Worm (Caenorhabditis elegans) whole organism, young adult: Measurements from ENCODE around the gene bath-29.
A peak's percentile ranks its signal among the peaks of the same experiment; 100 is the strongest.

Experiments used
- B0035.1 ChIP-seq: sonication (generic microtip); optimal IDR thresholded peaks from 2 replicates; lab custom pipeline; 2016; ENCODE audit warnings: missing genetic modification characterization, mild to moderate bottlenecking, missing compliant biosample characterization, missing genotype, missing genetic modification reagents
- B0336.3 ChIP-seq: fragments of 200-800 bp; sonication (Bioruptor generic); IDR thresholded peaks from 2 replicates; pipeline ENCODE4 v1.3.6; 2022; ENCODE audit warnings: missing genetic modification characterization, missing compliant biosample characterization
- C06A6.2 ChIP-seq: fragments of 200-800 bp; sonication (Bioruptor generic); conservative IDR thresholded peaks from 2 replicates; pipeline ENCODE4 v1.3.6; 2022; ENCODE audit warnings: missing genetic modification characterization, missing compliant biosample characterization
- C17E4.6 ChIP-seq: fragments of 200-800 bp; sonication (Bioruptor generic); IDR thresholded peaks from 2 replicates; pipeline ENCODE4 v1.3.6; 2022; ENCODE audit warnings: missing genetic modification reagents, missing genetic modification characterization, missing compliant biosample characterization
- D2030.7 ChIP-seq: fragments of 200-800 bp; sonication (Bioruptor generic); IDR thresholded peaks from 2 replicates; pipeline ENCODE4 v1.3.6; 2022; ENCODE audit warnings: missing genetic modification reagents, missing genetic modification characterization, missing compliant biosample characterization
- F10E7.11 ChIP-seq: sonication (generic microtip); optimal IDR thresholded peaks from 2 replicates; lab custom pipeline; 2017; ENCODE audit warnings: mild to moderate bottlenecking, missing genetic modification characterization, moderate library complexity, missing compliant biosample characterization
- F52B5.7 ChIP-seq: sonication (generic microtip); optimal IDR thresholded peaks from 2 replicates; lab custom pipeline; 2016; ENCODE audit warnings: mild to moderate bottlenecking, missing genetic modification characterization, missing compliant biosample characterization
- F57A8.1 ChIP-seq: fragments of 200-800 bp; sonication (Bioruptor generic); optimal IDR thresholded peaks from 2 replicates; lab custom pipeline; 2018; ENCODE audit warnings: mild to moderate bottlenecking, missing genetic modification characterization, moderate library complexity, missing compliant biosample characterization
- F57C9.4 ChIP-seq: sonication (generic microtip); optimal IDR thresholded peaks from 2 replicates; lab custom pipeline; 2017; ENCODE audit warnings: mild to moderate bottlenecking, missing genetic modification characterization, missing compliant biosample characterization
- K12H6.12 ChIP-seq: fragments of 200-800 bp; sonication (Bioruptor generic); optimal IDR thresholded peaks from 2 replicates; lab custom pipeline; 2018; ENCODE audit warnings: mild to moderate bottlenecking, missing genetic modification characterization, missing compliant biosample characterization
- T26A5.8 ChIP-seq: sonication (generic microtip); optimal IDR thresholded peaks from 2 replicates; lab custom pipeline; 2016; ENCODE audit warnings: missing genetic modification characterization, missing compliant biosample characterization
- Y53F4B.3 ChIP-seq: fragments of 200-800 bp; sonication (Bioruptor generic); IDR thresholded peaks from 2 replicates; pipeline ENCODE4 v1.3.6; 2022; ENCODE audit warnings: missing genetic modification reagents, missing genetic modification characterization, missing compliant biosample characterization
- Y53G8AR.9 ChIP-seq: fragments of 200-800 bp; sonication (Bioruptor generic); conservative IDR thresholded peaks from 2 replicates; pipeline ENCODE4 v1.3.6; 2022; ENCODE audit warnings: missing genetic modification reagents, missing genetic modification characterization, missing compliant biosample characterization
- Y56A3A.18 ChIP-seq: fragments of 200-800 bp; sonication (Bioruptor generic); IDR thresholded peaks from 2 replicates; pipeline ENCODE4 v1.3.6; 2022; ENCODE audit warnings: missing genetic modification reagents, missing genetic modification characterization, missing compliant biosample characterization
- Y95B8A.8 ChIP-seq: fragments of 200-800 bp; sonication (Bioruptor generic); IDR thresholded peaks from 2 replicates; pipeline ENCODE4 v1.3.6; 2022; ENCODE audit warnings: missing genetic modification reagents, missing genetic modification characterization, missing compliant biosample characterization
- ZK185.1 ChIP-seq: sonication (generic microtip); optimal IDR thresholded peaks from 2 replicates; lab custom pipeline; 2016; ENCODE audit warnings: mild to moderate bottlenecking, missing genetic modification characterization, missing compliant biosample characterization; ENCODE audit not compliant: poor library complexity, severe bottlenecking
- akir-1 ChIP-seq: fragments of 200-800 bp; sonication (Bioruptor generic); optimal IDR thresholded peaks from 2 replicates; lab custom pipeline; 2018; ENCODE audit warnings: mild to moderate bottlenecking, missing genetic modification characterization, moderate library complexity, missing compliant biosample characterization
- atf-7 ChIP-seq: sonication (generic microtip); optimal IDR thresholded peaks from 2 replicates; lab custom pipeline; 2017; ENCODE audit warnings: mild to moderate bottlenecking, missing genetic modification characterization, missing compliant biosample characterization
- attf-3 ChIP-seq: fragments of 200-800 bp; sonication (Bioruptor generic); conservative IDR thresholded peaks from 2 replicates; pipeline ENCODE4 v1.3.6; 2022; ENCODE audit warnings: missing genetic modification reagents, missing genetic modification characterization, missing compliant biosample characterization
- ceh-58 ChIP-seq: fragments of 200-800 bp; sonication (Bioruptor generic); IDR thresholded peaks from 2 replicates; pipeline ENCODE4 v1.3.6; 2022; ENCODE audit warnings: missing genetic modification characterization, missing compliant biosample characterization
- egl-18 ChIP-seq: fragments of 200-800 bp; sonication (Bioruptor generic); IDR thresholded peaks from 2 replicates; pipeline ENCODE4 v1.3.6; 2022; ENCODE audit warnings: missing genetic modification reagents, missing genetic modification characterization, missing compliant biosample characterization
- egrh-3 ChIP-seq: fragments of 200-800 bp; sonication (Bioruptor generic); IDR thresholded peaks from 2 replicates; pipeline ENCODE4 v1.3.6; 2022; ENCODE audit warnings: missing genetic modification reagents, missing genetic modification characterization, missing compliant biosample characterization
- him-1 ChIP-seq: sonication (generic microtip); optimal IDR thresholded peaks from 2 replicates; lab custom pipeline; 2016; ENCODE audit warnings: missing genotype, missing genetic modification reagents, missing genetic modification characterization, missing compliant biosample characterization
- hmg-20 ChIP-seq: fragments of 200-800 bp; sonication (Bioruptor generic); IDR thresholded peaks from 2 replicates; pipeline ENCODE4 v1.3.6; 2022; ENCODE audit warnings: missing genetic modification reagents, missing genetic modification characterization, missing compliant biosample characterization
- hrde-1 ChIP-seq: sonication (generic microtip); optimal IDR thresholded peaks from 2 replicates; lab custom pipeline; 2016; ENCODE audit warnings: missing genetic modification characterization, mild to moderate bottlenecking, missing compliant biosample characterization, moderate library complexity, missing genotype, missing genetic modification reagents, borderline replicate concordance
- let-607 ChIP-seq, 2 experiments: fragments of 200-800 bp in 1 of 2; sonication (Bioruptor generic) in 1 of 2; sonication (generic microtip) in 1 of 2; optimal IDR thresholded peaks; 2 replicates each; lab custom pipeline; 2016 to 2018; ENCODE audit warnings: mild to moderate bottlenecking in 2 of 2, missing compliant biosample characterization in 2 of 2, missing genetic modification characterization in 2 of 2, moderate library complexity in 2 of 2, missing genotype in 1 of 2
- lin-40 ChIP-seq: sonication (generic microtip); optimal IDR thresholded peaks from 2 replicates; lab custom pipeline; 2016; ENCODE audit warnings: missing genetic modification characterization, mild to moderate bottlenecking, missing compliant biosample characterization, missing genotype, missing genetic modification reagents
- lir-1 ChIP-seq: fragments of 200-800 bp; sonication (Bioruptor generic); conservative IDR thresholded peaks from 2 replicates; pipeline ENCODE4 v1.3.6; 2022; ENCODE audit warnings: missing genetic modification reagents, missing genetic modification characterization, missing compliant biosample characterization
- mes-4 ChIP-seq: sonication (generic microtip); optimal IDR thresholded peaks from 2 replicates; lab custom pipeline; 2016; ENCODE audit warnings: missing genotype, missing genetic modification characterization, missing compliant biosample characterization
- nhr-80 ChIP-seq: sonication (generic microtip); optimal IDR thresholded peaks from 2 replicates; lab custom pipeline; 2016; ENCODE audit warnings: missing genetic modification characterization, missing compliant biosample characterization
- pbrm-1 ChIP-seq: fragments of 200-800 bp; sonication (Bioruptor generic); IDR thresholded peaks from 2 replicates; pipeline ENCODE4 v1.3.6; 2022; ENCODE audit warnings: missing genetic modification reagents, missing genetic modification characterization, missing compliant biosample characterization
- pha-4 ChIP-seq: fragments of 150-350 bp; sonication (generic microtip); optimal IDR thresholded peaks from 2 replicates; lab custom pipeline; 2014; ENCODE audit warnings: missing biosample characterization, missing genetic modification reagents, missing genetic modification characterization
- rec-8 ChIP-seq, 2 experiments: sonication (generic microtip); optimal IDR thresholded peaks; 2 replicates each; lab custom pipeline; 2016; ENCODE audit warnings: mild to moderate bottlenecking in 2 of 2, missing genetic modification characterization in 2 of 2, missing genetic modification reagents in 2 of 2, missing genotype in 2 of 2, missing biosample characterization in 1 of 2, missing compliant biosample characterization in 1 of 2, moderate library complexity in 1 of 2
- rpc-1 ChIP-seq, 2 experiments: fragments of 150-350 bp in 1 of 2; sonication (generic microtip) in 1 of 2; optimal IDR thresholded peaks; 2 replicates each; lab custom pipeline; 2014 to 2018; ENCODE audit warnings: missing biosample characterization in 1 of 2, missing genetic modification characterization in 1 of 2, missing genetic modification reagents in 1 of 2, missing genotype in 1 of 2
- sea-2 ChIP-seq: fragments of 200-800 bp; sonication (Bioruptor generic); IDR thresholded peaks from 2 replicates; pipeline ENCODE4 v1.3.6; 2022; ENCODE audit warnings: missing genetic modification characterization, missing compliant biosample characterization
- somi-1 ChIP-seq: fragments of 200-800 bp; sonication (Bioruptor generic); optimal IDR thresholded peaks from 2 replicates; lab custom pipeline; 2018; ENCODE audit warnings: mild to moderate bottlenecking, missing genetic modification characterization, missing compliant biosample characterization
- tlf-1 ChIP-seq: fragments of 200-800 bp; sonication (Bioruptor generic); optimal IDR thresholded peaks from 2 replicates; lab custom pipeline; 2018; ENCODE audit warnings: mild to moderate bottlenecking, missing genetic modification characterization, missing compliant biosample characterization
- unc-130 ChIP-seq: sonication (generic microtip); optimal IDR thresholded peaks from 2 replicates; lab custom pipeline; 2016; ENCODE audit warnings: missing genetic modification reagents, missing genetic modification characterization, missing compliant biosample characterization
- unc-62 ChIP-seq: fragments of 150-350 bp; optimal IDR thresholded peaks from 2 replicates; lab custom pipeline; 2014; ENCODE audit warnings: missing biosample characterization, missing genetic modification reagents, missing genetic modification characterization
- xnd-1 ChIP-seq: sonication (generic microtip); optimal IDR thresholded peaks from 2 replicates; lab custom pipeline; 2016; ENCODE audit warnings: missing genotype, missing genetic modification reagents, missing genetic modification characterization, missing compliant biosample characterization
- zfh-2 ChIP-seq: fragments of 200-800 bp; sonication (Bioruptor generic); conservative IDR thresholded peaks from 2 replicates; pipeline ENCODE4 v1.3.6; 2022; ENCODE audit warnings: missing genetic modification reagents, missing genetic modification characterization, missing compliant biosample characterization
- ztf-25 ChIP-seq: fragments of 200-800 bp; sonication (Bioruptor generic); IDR thresholded peaks from 2 replicates; pipeline ENCODE4 v1.3.6; 2022; ENCODE audit warnings: missing genetic modification reagents, missing genetic modification characterization, missing compliant biosample characterization

The bath-29 gene

ce11 chrII:3338556-3338955 is 9.8 kb upstream of the bath-29 start, which contains the start of gene F14D2.7:
Gene F14D2.7 (minus strand): TSS chrII:3338656.
- TF ChIP-seq C17E4.6 (GFP tag; lab: Robert Waterston, UW) = no peak
- TF ChIP-seq B0336.3 (GFP tag; lab: Robert Waterston, UW) = no peak
- TF ChIP-seq unc-62 (GFP tag; lab: Kevin White, UChicago) = no peak
- no peak for TF ChIP-seq F52B5.7 (tag; lab: Kevin White, UChicago)
- no peak for TF ChIP-seq let-607 (tag; optimal IDR thresholded peaks at IDR 0.05; lab: Kevin White, UChicago)
- no peak for TF ChIP-seq somi-1 (GFP tag; lab: Kevin White, UChicago)
- TF ChIP-seq him-1 (tag; lab: Kevin White, UChicago) = no peak
- no peak for TF ChIP-seq K12H6.12
- TF ChIP-seq pha-4 (tag; lab: Kevin White, UChicago) = no peak
- no peak for TF ChIP-seq F57A8.1 (GFP tag; lab: Kevin White, UChicago)
- TF ChIP-seq T26A5.8 = no peak
- no peak for TF ChIP-seq nhr-80 (tag; lab: Kevin White, UChicago)
- no peak for TF ChIP-seq tlf-1 (GFP tag; lab: Kevin White, UChicago)
- no peak for TF ChIP-seq akir-1 (GFP tag; lab: Kevin White, UChicago)
- TF ChIP-seq Y95B8A.8 = no peak
- no peak for TF ChIP-seq hrde-1 (tag; lab: Kevin White, UChicago)
- no peak for TF ChIP-seq Y53F4B.3 (GFP tag; lab: Robert Waterston, UW)
- TF ChIP-seq Y53G8AR.9 (GFP tag; lab: Robert Waterston, UW) = no peak
- no peak for TF ChIP-seq mes-4 (tag; lab: Kevin White, UChicago)

DNA sequence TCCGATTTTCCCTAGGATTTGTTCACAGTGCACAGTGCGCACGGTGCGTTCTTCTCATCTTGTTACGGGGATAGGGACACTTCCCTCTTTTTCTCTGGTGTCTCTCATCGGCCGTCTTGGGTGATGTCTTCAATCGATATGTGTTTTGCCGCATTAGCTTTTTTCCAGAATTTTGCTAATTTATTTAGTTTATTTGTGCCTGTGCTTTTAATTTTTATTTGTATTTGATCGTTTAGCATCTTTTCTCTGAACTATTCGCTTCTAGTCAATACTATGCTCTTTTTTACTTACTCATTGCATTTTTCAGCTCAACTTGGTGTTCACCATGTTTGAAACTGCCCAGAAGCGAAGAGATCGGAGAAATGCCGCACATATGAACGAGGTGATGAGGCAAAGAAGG is 8.1 kb upstream of the bath-29 start, which contains the start of gene F14D2.5:
TSS of gene F14D2.5 (plus strand) at position 301 of the 400 bp plus-strand sequence.
- TF ChIP-seq F52B5.7 (tag; lab: Kevin White, UChicago) = no peak
- TF ChIP-seq ceh-58 (GFP tag; lab: Robert Waterston, UW) = no peak
- TF ChIP-seq unc-62 (GFP tag; lab: Kevin White, UChicago) = no peak
- TF ChIP-seq egl-18 (GFP tag; lab: Robert Waterston, UW) = no peak
- TF ChIP-seq unc-130 (GFP tag; lab: Kevin White, UChicago) = no peak
- TF ChIP-seq C17E4.6 (GFP tag; lab: Robert Waterston, UW) = no peak
- no peak for TF ChIP-seq Y53G8AR.9 (GFP tag; lab: Robert Waterston, UW)

ce11 chrII:3340818-3341217 is 7.5 kb upstream of the bath-29 start:
- peak; percentile 73 for TF ChIP-seq egrh-3 (GFP tag; lab: Robert Waterston, UW)
- TF ChIP-seq pbrm-1 (GFP tag; lab: Robert Waterston, UW) = no peak
- TF ChIP-seq xnd-1 (tag; lab: Kevin White, UChicago) = no peak
- TF ChIP-seq C06A6.2 (GFP tag; lab: Robert Waterston, UW) = no peak
- no peak for TF ChIP-seq rpc-1 (optimal IDR thresholded peaks at IDR 0.05; lab: Kevin White, UChicago)
- no peak for TF ChIP-seq rpc-1 (tag; optimal IDR thresholded peaks at IDR 0.05; lab: Kevin White, UChicago)
- no peak for TF ChIP-seq Y53G8AR.9 (GFP tag; lab: Robert Waterston, UW)
- no peak for TF ChIP-seq rec-8 (tag; optimal IDR thresholded peaks at IDR 0.05; lab: Kevin White, UChicago)
- TF ChIP-seq lin-40 (tag; lab: Kevin White, UChicago) = no peak
- TF ChIP-seq ztf-25 (GFP tag; lab: Robert Waterston, UW) = no peak
- TF ChIP-seq Y56A3A.18 = no peak
- no peak for TF ChIP-seq lir-1 (GFP tag; lab: Robert Waterston, UW)
- no peak for TF ChIP-seq attf-3
- no peak for TF ChIP-seq F10E7.11 (tag; lab: Kevin White, UChicago)
- no peak for TF ChIP-seq hmg-20 (GFP tag; lab: Robert Waterston, UW)
- no peak for TF ChIP-seq ZK185.1 (tag; lab: Kevin White, UChicago)
- TF ChIP-seq B0035.1 (tag; lab: Kevin White, UChicago) = no peak
- no peak for TF ChIP-seq sea-2 (GFP tag; lab: Robert Waterston, UW)
- TF ChIP-seq akir-1 (GFP tag; lab: Kevin White, UChicago) = no peak
- TF ChIP-seq Y95B8A.8 = 0 out of 2 replicates have a peak, but pooled peaks have one; percentile 18
- TF ChIP-seq zfh-2 (GFP tag; lab: Robert Waterston, UW) = peak; percentile 72
- no peak for TF ChIP-seq F57C9.4 (tag; lab: Kevin White, UChicago)
- TF ChIP-seq D2030.7 (GFP tag; lab: Robert Waterston, UW) = no peak
- TF ChIP-seq atf-7 (tag; lab: Kevin White, UChicago) = no peak
